Worm (Caenorhabditis elegans): ENCODE data around the gene F59B2.9.
A peak's percentile ranks its signal among the peaks of the same experiment; 100 is the strongest.

Gene F59B2.9

ce11 chrIII:9005905-9006372, 6.3 kb downstream of the F59B2.9 start, which contains the start of gene rab-6.1:
Gene rab-6.1, minus strand, starts transcription at chrIII:9005955.
- TF ChIP-seq bed-1 (GFP tag; IDR thresholded peaks at IDR 0.05), result 0 out of 2 replicates have a peak, but pooled peaks have one; percentile 24
- peak; percentile 65 for TF ChIP-seq ceh-100 (GFP tag; IDR thresholded peaks at IDR 0.05)
- peak; percentile 56 for TF ChIP-seq D2030.7 (GFP tag; IDR thresholded peaks at IDR 0.05)

- no peak for TF ChIP-seq ZK185.1 (tag; optimal IDR thresholded peaks at IDR 0.05; ENCODE audit: poor library complexity, severe bottlenecking)
- no peak for TF ChIP-seq Y67H2A.10 (GFP tag; conservative IDR thresholded peaks at IDR 0.05)
- TF ChIP-seq ztf-6 (GFP tag; IDR thresholded peaks at IDR 0.05), result no peak
- TF ChIP-seq B0336.3 (GFP tag; IDR thresholded peaks at IDR 0.05), result peak; percentile 59; the same call in 1 of the 2 replicates
- no peak for TF ChIP-seq ceh-91 (GFP tag; IDR thresholded peaks at IDR 0.05)
- TF ChIP-seq F39B2.1 (GFP tag; IDR thresholded peaks at IDR 0.05), result no peak
- TF ChIP-seq F52B5.7 (tag; optimal IDR thresholded peaks at IDR 0.05), result peak; percentile 9
- no peak for TF ChIP-seq Y56A3A.18 (GFP tag; IDR thresholded peaks at IDR 0.05)
- no peak for TF ChIP-seq K11D2.4 (GFP tag; IDR thresholded peaks at IDR 0.05)
- no peak for TF ChIP-seq ccch-3 (GFP tag; optimal IDR thresholded peaks at IDR 0.05)
- TF ChIP-seq Y95B8A.8 (GFP tag; IDR thresholded peaks at IDR 0.05), result peak; percentile 74; the same call in 1 of the 2 replicates
- no peak for TF ChIP-seq ekl-4 (GFP tag; IDR thresholded peaks at IDR 0.05)
- no peak for TF ChIP-seq ceh-100 (GFP tag; IDR thresholded peaks at IDR 0.05)
- no peak for TF ChIP-seq lin-40 (tag; optimal IDR thresholded peaks at IDR 0.05)
- no peak for TF ChIP-seq T07F8.4 (tag; optimal IDR thresholded peaks at IDR 0.05)
- TF ChIP-seq him-1 (tag; optimal IDR thresholded peaks at IDR 0.05), result peak; percentile 41
- TF ChIP-seq rcor-1 (GFP tag; IDR thresholded peaks at IDR 0.05), result no peak
- no peak for TF ChIP-seq B0019.2 (GFP tag; conservative IDR thresholded peaks at IDR 0.05)
- TF ChIP-seq madf-6 (GFP tag; IDR thresholded peaks at IDR 0.05), result no peak; the same call in 1 of the 2 replicates
- no peak for TF ChIP-seq dpff-1 (tag; optimal IDR thresholded peaks at IDR 0.05)
- TF ChIP-seq attf-5 (GFP tag; optimal IDR thresholded peaks at IDR 0.05), result no peak
- no peak for TF ChIP-seq mes-4 (tag; optimal IDR thresholded peaks at IDR 0.05)
- TF ChIP-seq sea-2 (GFP tag; IDR thresholded peaks at IDR 0.05), result no peak
- TF ChIP-seq F49E8.2 (tag; optimal IDR thresholded peaks at IDR 0.05; ENCODE audit: insufficient read depth), result peak; percentile 23
- TF ChIP-seq bed-1 (GFP tag; IDR thresholded peaks at IDR 0.05), result no peak
- no peak for TF ChIP-seq mcd-1 (GFP tag; IDR thresholded peaks at IDR 0.05)
- TF ChIP-seq F37B4.10 (GFP tag; IDR thresholded peaks at IDR 0.05), result no peak
- TF ChIP-seq hrde-1 (tag; optimal IDR thresholded peaks at IDR 0.05; ENCODE audit: borderline replicate concordance), result peak; percentile 59
- no peak for TF ChIP-seq ama-1 (optimal IDR thresholded peaks at IDR 0.05)
- peak in 1 of 2 experiments; percentile 44 for TF ChIP-seq ama-1 (GFP tag; optimal IDR thresholded peaks at IDR 0.05)
- TF ChIP-seq madf-10 (tag; optimal IDR thresholded peaks at IDR 0.05), result no peak
- 0 out of 2 replicates have a peak, but pooled peaks have one; percentile 47 for TF ChIP-seq Y53G8AR.9 (GFP tag; conservative IDR thresholded peaks at IDR 0.05)
- peak; percentile 20 for TF ChIP-seq tlf-1 (GFP tag; optimal IDR thresholded peaks at IDR 0.05)
- no peak for TF ChIP-seq pha-4 (tag; optimal IDR thresholded peaks at IDR 0.05)
- TF ChIP-seq nhr-90 (tag; optimal IDR thresholded peaks at IDR 0.05), result no peak
- TF ChIP-seq hmg-1.2 (GFP tag; IDR thresholded peaks at IDR 0.05), result peak; percentile 26; the same call in 1 of the 2 replicates
- no peak for TF ChIP-seq pbrm-1 (GFP tag; IDR thresholded peaks at IDR 0.05)
- TF ChIP-seq nfya-1 (tag; optimal IDR thresholded peaks at IDR 0.05; ENCODE audit: borderline replicate concordance, insufficient read depth), result no peak
- no peak for TF ChIP-seq B0261.1 (tag; optimal IDR thresholded peaks at IDR 0.05)
- TF ChIP-seq C17E4.6 (GFP tag; IDR thresholded peaks at IDR 0.05), result no peak
- peak; percentile 63; the same call in 1 of the 2 replicates for TF ChIP-seq Y79H2A.3 (GFP tag; conservative IDR thresholded peaks at IDR 0.05)
- no peak for TF ChIP-seq attf-6 (GFP tag; IDR thresholded peaks at IDR 0.05)
- peak; percentile 5; the same call in 1 of the 2 replicates for TF ChIP-seq hsf-1 (GFP tag; IDR thresholded peaks at IDR 0.05)
- no peak for TF ChIP-seq cebp-1 (GFP tag; IDR thresholded peaks at IDR 0.05)
- TF ChIP-seq cebp-1 (tag; optimal IDR thresholded peaks at IDR 0.05), result peak; percentile 29
- TF ChIP-seq ceh-58 (GFP tag; IDR thresholded peaks at IDR 0.05), result 0 out of 2 replicates have a peak, but pooled peaks have one; percentile 76
Observed at ce11 chrIII:9004658-9005057, 7.6 kb downstream of the F59B2.9 start.

Data from whole organism, young adult.